Fruit fly (Drosophila melanogaster): Measurements from ENCODE around the gene nom.

dm6 chr3R:8711890-8712449 lies 11.0 kb upstream of the nom start:
- no peak for TF ChIP-seq CG4318 (GFP tag; optimal IDR thresholded peaks at IDR 0.05)
- TF ChIP-seq ss (GFP tag; optimal IDR thresholded peaks at IDR 0.05): no peak
- no peak for TF ChIP-seq CG11762 (GFP tag; optimal IDR thresholded peaks at IDR 0.05; ENCODE audit: insufficient read depth)
- no peak for TF ChIP-seq pdm3 (GFP tag; optimal IDR thresholded peaks at IDR 0.05)

Measured in whole organism, prepupa.